Fruit fly (Drosophila melanogaster): ENCODE measurements around the gene Dbct.

DNA sequence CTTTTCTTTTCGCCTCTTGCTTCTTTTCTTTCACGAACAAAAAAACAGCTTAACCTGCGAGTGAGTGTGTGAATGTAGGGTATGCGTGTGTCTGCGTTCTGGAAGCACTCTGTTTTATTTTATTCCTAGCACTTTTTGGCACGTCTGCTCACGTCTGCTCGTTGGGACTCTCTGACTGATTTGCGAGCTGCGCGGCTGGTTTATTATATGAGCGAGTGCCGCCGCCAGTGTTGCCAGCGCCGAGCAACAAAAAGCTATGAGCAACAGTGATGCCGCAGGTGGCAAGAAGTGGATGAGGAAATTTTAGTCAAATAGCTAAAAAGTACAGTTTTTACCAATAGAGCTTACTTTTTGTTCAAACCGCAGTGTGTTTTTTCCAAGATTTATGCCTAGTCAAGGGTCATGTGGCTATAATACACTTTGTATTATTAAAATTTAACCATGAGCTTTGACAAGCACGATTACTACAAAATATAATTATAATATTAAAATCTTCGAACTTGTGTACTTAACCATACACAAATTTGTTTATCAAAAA lies 9.8 kb upstream of the Dbct start, which contains the start of gene Lsd-2:
- no peak for TF ChIP-seq CG18599 (GFP tag; optimal IDR thresholded peaks at IDR 0.05)
- no peak for TF ChIP-seq klu (GFP tag; IDR thresholded peaks at IDR 0.05)
- TF ChIP-seq usp (GFP tag; optimal IDR thresholded peaks at IDR 0.05) = no peak
- TF ChIP-seq Fer1 (GFP tag; optimal IDR thresholded peaks at IDR 0.05) = no peak
- no peak for TF ChIP-seq zfh2 (GFP tag; optimal IDR thresholded peaks at IDR 0.05)
- no peak for TF ChIP-seq wdn (GFP tag; IDR thresholded peaks at IDR 0.05)
- TF ChIP-seq luna (GFP tag; optimal IDR thresholded peaks at IDR 0.05) = no peak
- no peak for TF ChIP-seq ap (GFP tag; IDR thresholded peaks at IDR 0.05)

Data from whole organism, embryonic.